Worm (Caenorhabditis elegans): ENCODE measurements around the gene M01F1.4.

Gene M01F1.4

ce11 chrIII:3480236-3480635 lies 29.6 kb downstream of the M01F1.4 start:
- TF ChIP-seq snpc-4 (GFP tag; optimal IDR thresholded peaks at IDR 0.05) (no peak), snpc-4 (tag; optimal IDR thresholded peaks at IDR 0.05) (no peak), C17E4.6 (GFP tag; IDR thresholded peaks at IDR 0.05) (no peak), snpc-3.4 (tag; optimal IDR thresholded peaks at IDR 0.05) (no peak), ceh-58 (GFP tag; IDR thresholded peaks at IDR 0.05) (no peak), egl-44 (GFP tag; IDR thresholded peaks at IDR 0.05) (no peak), Y53G8AR.9 (GFP tag; conservative IDR thresholded peaks at IDR 0.05) (no peak), xnd-1 (tag; optimal IDR thresholded peaks at IDR 0.05) (no peak), lin-54 (GFP tag; optimal IDR thresholded peaks at IDR 0.05) (no peak), B0261.1 (tag; optimal IDR thresholded peaks at IDR 0.05) (no peak), egl-18 (GFP tag; IDR thresholded peaks at IDR 0.05) (no peak), F57A8.1 (GFP tag; optimal IDR thresholded peaks at IDR 0.05) (no peak), ccch-3 (GFP tag; optimal IDR thresholded peaks at IDR 0.05) (no peak), sea-2 (GFP tag; IDR thresholded peaks at IDR 0.05) (no peak), chd-7 (tag; optimal IDR thresholded peaks at IDR 0.05) (no peak), ztf-25 (GFP tag; IDR thresholded peaks at IDR 0.05) (no peak), him-1 (tag; optimal IDR thresholded peaks at IDR 0.05) (no peak), sdz-38 (tag; optimal IDR thresholded peaks at IDR 0.05) (no peak)

- no peak for TF ChIP-seq B0019.2 (GFP tag; conservative IDR thresholded peaks at IDR 0.05)
- TF ChIP-seq egl-44 (GFP tag; IDR thresholded peaks at IDR 0.05) = no peak
- TF ChIP-seq chd-7 (tag; optimal IDR thresholded peaks at IDR 0.05) = no peak
- TF ChIP-seq F23B12.7 (tag; optimal IDR thresholded peaks at IDR 0.05; ENCODE audit: insufficient read depth) = no peak
- 0 out of 2 replicates have a peak, but pooled peaks have one; percentile 35 for TF ChIP-seq nfyb-1 (GFP tag; IDR thresholded peaks at IDR 0.05)
Observed at ce11 chrIII:3478795-3479398, 30.9 kb downstream of the M01F1.4 start.

- TF ChIP-seq lin-54 (GFP tag; optimal IDR thresholded peaks at IDR 0.05) (no peak), K11D2.4 (GFP tag; IDR thresholded peaks at IDR 0.05) (no peak), lin-26 (GFP tag; IDR thresholded peaks at IDR 0.05) (no peak), bed-1 (GFP tag; IDR thresholded peaks at IDR 0.05) (no peak), bed-2 (GFP tag; IDR thresholded peaks at IDR 0.05) (no peak), madf-6 (GFP tag; IDR thresholded peaks at IDR 0.05) (no peak)
Observed at ce11 chrIII:3477375-3477774, 32.5 kb downstream of the M01F1.4 start.

- TF ChIP-seq hmg-20 (GFP tag; IDR thresholded peaks at IDR 0.05) (no peak), nhr-120 (GFP tag; IDR thresholded peaks at IDR 0.05) (no peak), F33H1.4 (GFP tag; IDR thresholded peaks at IDR 0.05) (no peak), F23B12.7 (tag; optimal IDR thresholded peaks at IDR 0.05; ENCODE audit: insufficient read depth) (no peak), rcor-1 (GFP tag; IDR thresholded peaks at IDR 0.05) (no peak), let-526 (GFP tag; IDR thresholded peaks at IDR 0.05) (no peak), ama-1 (optimal IDR thresholded peaks at IDR 0.05) (no peak), ama-1 (GFP tag; optimal IDR thresholded peaks at IDR 0.05) (no peak), atf-7 (tag; optimal IDR thresholded peaks at IDR 0.05) (no peak), bed-2 (GFP tag; IDR thresholded peaks at IDR 0.05) (0 out of 2 replicates have a peak, but pooled peaks have one; percentile 8), somi-1 (GFP tag; optimal IDR thresholded peaks at IDR 0.05) (no peak), F57C9.4 (tag; optimal IDR thresholded peaks at IDR 0.05) (no peak), nhr-80 (tag; optimal IDR thresholded peaks at IDR 0.05) (no peak), ceh-100 (GFP tag; IDR thresholded peaks at IDR 0.05) (peak; percentile 86), attf-5 (GFP tag; optimal IDR thresholded peaks at IDR 0.05) (no peak), chd-7 (tag; optimal IDR thresholded peaks at IDR 0.05) (no peak), tbx-9 (tag; optimal IDR thresholded peaks at IDR 0.05; ENCODE audit: borderline replicate concordance) (no peak), snpc-3.4 (tag; optimal IDR thresholded peaks at IDR 0.05) (no peak), him-1 (tag; optimal IDR thresholded peaks at IDR 0.05) (no peak), dpff-1 (tag; optimal IDR thresholded peaks at IDR 0.05) (no peak), B0035.1 (tag; optimal IDR thresholded peaks at IDR 0.05) (no peak), cebp-2 (GFP tag; IDR thresholded peaks at IDR 0.05) (no peak), athp-1 (tag; optimal IDR thresholded peaks at IDR 0.05) (no peak), unc-130 (GFP tag; optimal IDR thresholded peaks at IDR 0.05) (peak; percentile 7)
Observed at ce11 chrIII:3476245-3476644, 33.6 kb downstream of the M01F1.4 start.
